Worm (Caenorhabditis elegans) whole organism, L3 larva: ENCODE results near the gene Y73B6BL.22.

Source experiments
- R02D3.7 ChIP-seq: fragments of 150-350 bp; optimal IDR thresholded peaks from 2 replicates; lab custom pipeline; 2014; ENCODE audit warnings: missing biosample characterization, missing genetic modification characterization
- ZK546.5 ChIP-seq: sonication (generic microtip); optimal IDR thresholded peaks from 2 replicates; lab custom pipeline; 2017; ENCODE audit warnings: missing biosample characterization, missing genetic modification characterization
- aly-2 ChIP-seq: fragments of 150-350 bp; optimal IDR thresholded peaks from 2 replicates; lab custom pipeline; 2014; ENCODE audit warnings: missing biosample characterization, missing genetic modification characterization
- ceh-28 ChIP-seq: fragments of 150-350 bp; optimal IDR thresholded peaks from 2 replicates; lab custom pipeline; 2014; ENCODE audit warnings: missing biosample characterization, missing genetic modification reagents, missing genetic modification characterization
- ceh-82 ChIP-seq: fragments of 150-350 bp; optimal IDR thresholded peaks from 2 replicates; lab custom pipeline; 2014; ENCODE audit warnings: missing biosample characterization, missing genetic modification characterization
- ceh-9 ChIP-seq: sonication (generic microtip); optimal IDR thresholded peaks from 2 replicates; lab custom pipeline; 2018; ENCODE audit warnings: missing biosample characterization, missing genetic modification characterization
- daf-12 ChIP-seq: fragments of 150-350 bp; optimal IDR thresholded peaks from 2 replicates; lab custom pipeline; 2014; ENCODE audit warnings: missing biosample characterization, missing genetic modification reagents, missing genetic modification characterization
- egl-27 ChIP-seq: sonication (generic microtip); optimal IDR thresholded peaks from 4 replicates; lab custom pipeline; 2017; ENCODE audit warnings: missing biosample characterization, missing genetic modification reagents, missing genetic modification characterization
- egl-5 ChIP-seq: fragments of 150-350 bp; optimal IDR thresholded peaks from 2 replicates; lab custom pipeline; 2017; ENCODE audit warnings: missing biosample characterization, missing genetic modification reagents, missing genetic modification characterization, inconsistent platforms
- elt-1 ChIP-seq: fragments of 150-350 bp; optimal IDR thresholded peaks from 2 replicates; lab custom pipeline; 2014; ENCODE audit warnings: missing biosample characterization, missing genetic modification characterization
- elt-2 ChIP-seq: sonication (generic microtip); optimal IDR thresholded peaks from 2 replicates; lab custom pipeline; 2016; ENCODE audit warnings: missing genetic modification reagents, mild to moderate bottlenecking, missing genetic modification characterization, missing compliant biosample characterization
- eor-1 ChIP-seq, 2 experiments: fragments of 150-350 bp; optimal IDR thresholded peaks; 2 replicates each; lab custom pipeline; 2014 to 2018; ENCODE audit warnings: missing biosample characterization in 2 of 2, missing genetic modification characterization in 2 of 2
- fkh-2 ChIP-seq: fragments of 150-350 bp; optimal IDR thresholded peaks from 2 replicates; lab custom pipeline; 2014; ENCODE audit warnings: missing biosample characterization, missing genetic modification reagents, missing genetic modification characterization
- hmg-11 ChIP-seq: sonication (generic microtip); optimal IDR thresholded peaks from 2 replicates; lab custom pipeline; 2016; ENCODE audit warnings: missing genetic modification characterization, missing compliant biosample characterization
- jun-1 ChIP-seq: fragments of 150-350 bp; optimal IDR thresholded peaks from 2 replicates; lab custom pipeline; 2014; ENCODE audit warnings: missing biosample characterization, missing genetic modification reagents, missing genetic modification characterization
- lin-15B ChIP-seq: fragments of 150-350 bp; optimal IDR thresholded peaks from 2 replicates; lab custom pipeline; 2014; ENCODE audit warnings: missing biosample characterization, missing genetic modification characterization
- lin-39 ChIP-seq: fragments of 150-350 bp; optimal IDR thresholded peaks from 2 replicates; lab custom pipeline; 2018; ENCODE audit warnings: missing biosample characterization, missing genetic modification reagents, missing genetic modification characterization
- lsy-12 ChIP-seq: sonication (generic microtip); optimal IDR thresholded peaks from 2 replicates; lab custom pipeline; 2016; ENCODE audit warnings: mild to moderate bottlenecking, missing genetic modification characterization, missing compliant biosample characterization
- mdl-1 ChIP-seq: fragments of 150-350 bp; optimal IDR thresholded peaks from 2 replicates; lab custom pipeline; 2014; ENCODE audit warnings: missing biosample characterization, missing genetic modification characterization
- mml-1 ChIP-seq: fragments of 150-350 bp; sonication (generic microtip); optimal IDR thresholded peaks from 3 replicates; lab custom pipeline; 2014; ENCODE audit warnings: missing biosample characterization, missing genetic modification characterization
- nhr-11 ChIP-seq: fragments of 150-350 bp; optimal IDR thresholded peaks from 2 replicates; lab custom pipeline; 2014; ENCODE audit warnings: missing biosample characterization, missing genetic modification characterization
- nhr-23 ChIP-seq: fragments of 150-350 bp; optimal IDR thresholded peaks from 2 replicates; lab custom pipeline; 2014; ENCODE audit warnings: missing biosample characterization, missing genetic modification reagents, missing genetic modification characterization
- nhr-25 ChIP-seq: sonication (generic microtip); optimal IDR thresholded peaks from 2 replicates; lab custom pipeline; 2017; ENCODE audit warnings: missing biosample characterization, missing genetic modification characterization
- nhr-67 ChIP-seq: fragments of 150-350 bp; optimal IDR thresholded peaks from 2 replicates; lab custom pipeline; 2014; ENCODE audit warnings: missing biosample characterization, missing genetic modification characterization
- nhr-76 ChIP-seq: fragments of 150-350 bp; sonication (generic microtip); optimal IDR thresholded peaks from 5 replicates; lab custom pipeline; 2014; ENCODE audit warnings: missing biosample characterization, missing genetic modification characterization
- nhr-77 ChIP-seq: fragments of 150-350 bp; optimal IDR thresholded peaks from 2 replicates; lab custom pipeline; 2014; ENCODE audit warnings: missing biosample characterization, missing genetic modification characterization
- pha-4 ChIP-seq: fragments of 150-350 bp; optimal IDR thresholded peaks from 2 replicates; lab custom pipeline; 2014; ENCODE audit warnings: missing biosample characterization, missing genetic modification reagents, missing genetic modification characterization
- pqm-1 ChIP-seq: fragments of 150-350 bp; optimal IDR thresholded peaks from 2 replicates; lab custom pipeline; 2017; ENCODE audit warnings: missing biosample characterization, missing genetic modification characterization, inconsistent platforms
- sea-2 ChIP-seq: fragments of 150-350 bp; sonication (generic microtip); optimal IDR thresholded peaks from 4 replicates; lab custom pipeline; 2014; ENCODE audit warnings: missing biosample characterization, missing genetic modification reagents, missing genetic modification characterization
- tbx-2 ChIP-seq: sonication (generic microtip); optimal IDR thresholded peaks from 2 replicates; lab custom pipeline; 2016; ENCODE audit warnings: mild to moderate bottlenecking, missing genetic modification characterization, missing compliant biosample characterization
- unc-39 ChIP-seq: sonication (generic microtip); optimal IDR thresholded peaks from 4 replicates; lab custom pipeline; 2017; ENCODE audit warnings: missing biosample characterization, missing genetic modification characterization
- zag-1 ChIP-seq: fragments of 150-350 bp; optimal IDR thresholded peaks from 2 replicates; lab custom pipeline; 2014; ENCODE audit warnings: missing biosample characterization, missing genetic modification characterization
- ztf-4 ChIP-seq: fragments of 150-350 bp; optimal IDR thresholded peaks from 2 replicates; lab custom pipeline; 2014; ENCODE audit warnings: missing biosample characterization, missing genetic modification characterization

Y73B6BL.22 gene

DNA sequence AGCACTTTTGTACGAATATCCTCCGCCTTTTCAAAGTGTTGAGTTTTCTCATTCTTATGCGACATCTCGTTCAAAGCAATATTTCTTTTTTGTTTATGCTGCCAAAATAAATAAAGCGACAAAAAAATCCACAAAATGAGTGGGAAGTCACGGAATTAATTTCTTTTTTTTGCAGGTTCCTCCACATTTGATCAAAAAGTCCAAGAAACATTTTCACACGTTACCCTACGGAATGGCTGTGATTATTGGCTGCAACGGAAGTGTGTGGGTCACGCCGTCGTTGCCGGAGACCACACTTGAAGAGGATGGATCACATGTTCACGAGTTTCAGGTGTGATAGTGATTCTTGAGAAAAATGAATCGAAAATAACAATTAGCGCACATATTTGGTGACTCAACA is at the start of gene Y73B6BL.22:
TSS of gene Y73B6BL.22 (minus strand) at position 101 of the 400 bp plus-strand sequence.
- TF ChIP-seq unc-39 (tag; lab: Kevin White, UChicago) (no peak), mdl-1 (tag; lab: Kevin White, UChicago) (no peak), tbx-2 (tag; lab: Kevin White, UChicago) (no peak), elt-2 (tag; lab: Kevin White, UChicago) (no peak), nhr-23 (tag; lab: Kevin White, UChicago) (no peak), nhr-76 (tag; lab: Kevin White, UChicago) (no peak), nhr-25 (tag; lab: Kevin White, UChicago) (no peak), nhr-11 (tag; lab: Kevin White, UChicago) (no peak), pha-4 (tag; lab: Kevin White, UChicago) (no peak), daf-12 (tag; lab: Kevin White, UChicago) (no peak), ceh-28 (no peak), lsy-12 (tag; lab: Kevin White, UChicago) (no peak), egl-5 (tag; lab: Kevin White, UChicago) (no peak), elt-1 (tag; lab: Kevin White, UChicago) (no peak), ceh-82 (tag; lab: Kevin White, UChicago) (no peak), hmg-11 (no peak)

DNA sequence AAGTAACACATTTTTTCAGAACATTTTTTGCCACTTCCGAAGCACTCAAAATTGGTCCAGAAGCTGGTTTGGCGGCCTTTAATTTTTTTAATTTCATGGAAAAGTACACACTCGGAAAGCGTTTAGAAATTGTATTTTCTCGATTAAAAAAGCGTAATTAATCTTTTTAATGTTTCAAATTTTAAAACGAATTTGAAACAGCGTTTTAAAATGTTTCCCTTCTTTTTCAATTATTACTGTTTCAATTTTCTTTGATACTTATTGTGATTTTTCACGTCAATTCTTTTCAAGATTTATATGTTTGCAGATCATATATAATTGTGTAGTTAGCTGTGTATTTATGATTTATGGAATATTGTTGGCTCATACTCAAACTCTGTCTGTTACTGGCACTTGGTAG is 47.6 kb upstream of the Y73B6BL.22 start, which contains the start of gene acr-25:
TSS of gene acr-25 (plus strand) at position 301 of the 400 bp plus-strand sequence.
- no peak for TF ChIP-seq R02D3.7 (tag; lab: Kevin White, UChicago)
- no peak for TF ChIP-seq egl-5 (tag; lab: Kevin White, UChicago)
- TF ChIP-seq aly-2 (tag; lab: Kevin White, UChicago) = no peak
- TF ChIP-seq nhr-77 (tag; lab: Kevin White, UChicago) = no peak
- no peak for TF ChIP-seq lsy-12 (tag; lab: Kevin White, UChicago)
- TF ChIP-seq nhr-67 (tag; lab: Kevin White, UChicago) = no peak
- no peak for TF ChIP-seq jun-1
- TF ChIP-seq zag-1 (tag; lab: Kevin White, UChicago) = no peak

DNA sequence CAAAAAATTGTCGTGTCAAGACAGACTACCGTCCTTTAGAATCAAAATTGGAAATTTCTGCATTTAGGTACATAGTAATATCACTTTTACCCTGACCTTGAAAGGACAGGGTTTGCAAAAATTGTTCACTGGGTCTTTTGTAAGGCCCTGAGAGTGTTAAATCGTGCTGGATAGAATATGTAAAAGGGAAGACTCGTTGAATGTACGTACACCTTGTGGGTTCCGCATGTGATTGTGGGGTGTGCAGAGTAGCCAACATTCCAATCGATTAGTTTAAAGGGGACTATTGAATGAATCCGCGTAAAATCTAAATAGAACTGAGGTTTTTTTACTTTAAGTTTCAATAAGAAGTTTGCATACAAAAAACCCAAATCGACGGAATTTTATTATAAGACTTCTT is 44.1 kb upstream of the Y73B6BL.22 start:
- TF ChIP-seq unc-39 (tag; lab: Kevin White, UChicago) = no peak
- TF ChIP-seq nhr-67 (tag; lab: Kevin White, UChicago) = no peak
- TF ChIP-seq egl-27 (tag; lab: Kevin White, UChicago) = no peak
- TF ChIP-seq mdl-1 (tag; lab: Kevin White, UChicago) = no peak
- TF ChIP-seq nhr-23 (tag; lab: Kevin White, UChicago) = no peak
- no peak for TF ChIP-seq ceh-82 (tag; lab: Kevin White, UChicago)
- no peak for TF ChIP-seq fkh-2 (tag; lab: Kevin White, UChicago)
- TF ChIP-seq hmg-11 = no peak
- TF ChIP-seq egl-5 (tag; lab: Kevin White, UChicago) = no peak
- TF ChIP-seq sea-2 = no peak
- TF ChIP-seq ZK546.5 (tag; lab: Kevin White, UChicago) = no peak
- TF ChIP-seq ztf-4 (tag; lab: Kevin White, UChicago) = no peak
- TF ChIP-seq lin-15B (tag; lab: Kevin White, UChicago) = no peak
- no peak for TF ChIP-seq daf-12 (tag; lab: Kevin White, UChicago)
- no peak for TF ChIP-seq ceh-9 (tag; lab: Kevin White, UChicago)
- TF ChIP-seq elt-1 (tag; lab: Kevin White, UChicago) = no peak
- TF ChIP-seq aly-2 (tag; lab: Kevin White, UChicago) = no peak

DNA sequence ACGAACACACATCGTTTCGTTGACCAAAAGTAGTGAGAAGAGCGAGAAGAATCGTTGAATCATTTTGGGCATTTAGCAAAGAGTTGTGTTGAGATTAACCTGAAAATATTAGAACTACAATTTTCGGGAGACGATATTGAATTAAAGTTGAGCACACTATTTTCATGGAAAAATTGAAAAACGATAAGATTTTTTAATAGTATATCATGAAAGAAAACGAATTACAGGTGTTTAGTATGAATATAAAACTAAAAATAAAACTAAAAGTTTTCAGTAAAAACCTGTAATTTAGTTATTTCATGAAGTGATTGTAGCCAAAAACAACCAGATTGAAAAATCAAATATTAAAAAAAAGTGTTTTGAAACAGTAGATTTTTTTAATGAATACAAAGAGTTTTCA is 41.0 kb upstream of the Y73B6BL.22 start, which contains the start of gene lgc-10:
TSS of gene lgc-10 (minus strand) at position 101 of the 400 bp plus-strand sequence.
- no peak for TF ChIP-seq tbx-2 (tag; lab: Kevin White, UChicago)
- no peak for TF ChIP-seq lin-39 (tag; lab: Kevin White, UChicago)
- no peak for TF ChIP-seq mml-1 (tag; lab: Kevin White, UChicago)
- no peak for TF ChIP-seq R02D3.7 (tag; lab: Kevin White, UChicago)
- no peak for TF ChIP-seq lsy-12 (tag; lab: Kevin White, UChicago)
- no peak for TF ChIP-seq sea-2
- TF ChIP-seq eor-1 (tag; optimal IDR thresholded peaks at IDR 0.05; lab: Kevin White, UChicago) = no peak
- TF ChIP-seq fkh-2 (tag; lab: Kevin White, UChicago) = no peak

DNA sequence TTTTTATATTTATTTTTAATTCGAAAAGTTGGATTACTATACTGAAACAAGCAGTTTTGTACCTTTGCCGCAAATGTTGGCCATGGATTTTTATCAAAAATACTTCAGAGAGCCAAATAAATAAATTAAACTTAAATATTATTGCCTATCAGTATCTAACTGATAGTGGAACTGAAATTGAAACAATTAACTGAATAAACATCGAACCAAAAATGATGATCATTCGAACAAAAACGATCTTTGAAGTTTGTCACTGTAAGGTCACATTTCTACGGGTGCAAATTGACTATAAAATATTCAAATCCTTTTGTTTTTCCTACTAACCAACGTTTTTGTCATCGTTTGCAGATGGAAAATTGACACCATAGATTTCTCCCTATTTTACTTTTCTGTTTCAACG is 26.6 kb upstream of the Y73B6BL.22 start:
- peak; percentile 33 for TF ChIP-seq elt-2 (tag; lab: Kevin White, UChicago)
- no peak for TF ChIP-seq egl-27 (tag; lab: Kevin White, UChicago)
- TF ChIP-seq nhr-25 (tag; lab: Kevin White, UChicago) = no peak
- no peak for TF ChIP-seq egl-5 (tag; lab: Kevin White, UChicago)
- peak; percentile 69 for TF ChIP-seq pqm-1
